Fruit fly (Drosophila melanogaster): ENCODE measurements around the gene CG31676.

Gene CG31676

DNA sequence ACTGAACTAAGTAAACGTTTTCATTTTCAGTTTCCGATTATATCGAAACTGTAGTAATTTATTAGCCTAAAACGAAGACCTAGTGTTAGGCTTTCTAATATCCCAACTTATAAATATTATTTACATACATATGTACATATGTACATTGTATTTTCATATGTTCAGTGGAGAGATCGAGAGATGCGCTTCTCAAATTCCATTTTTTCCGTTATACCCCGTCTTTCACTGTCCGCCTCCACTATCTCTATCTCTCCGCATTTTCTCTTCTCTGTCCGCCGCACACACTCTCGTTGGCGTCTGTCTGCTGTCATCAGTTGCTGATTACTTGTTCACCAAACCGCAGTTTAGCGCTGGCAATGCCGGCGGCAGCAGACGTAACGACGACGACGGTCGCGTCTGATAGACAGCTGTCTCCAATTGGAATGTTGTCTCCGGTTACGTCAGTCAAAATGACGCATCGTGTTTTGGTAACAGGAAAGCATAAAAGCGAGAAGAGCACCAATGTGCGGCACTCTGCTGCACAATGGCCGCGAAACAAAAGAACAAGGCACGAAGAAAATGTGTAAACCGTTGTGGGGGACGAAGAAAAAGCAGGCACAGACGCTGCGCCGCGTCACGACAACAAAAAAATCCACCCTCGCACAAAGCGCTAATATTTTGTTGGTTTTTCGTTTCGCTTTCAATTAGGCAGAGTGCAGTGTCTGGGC is 17.9 kb upstream of the CG31676 start, which contains the start of gene CG9331 (continued):
- TF ChIP-seq dimm (GFP tag; IDR thresholded peaks at IDR 0.05) (no peak), Abd-B (GFP tag; optimal IDR thresholded peaks at IDR 0.05) (no peak), salm (tag; optimal IDR thresholded peaks at IDR 0.05) (no peak), maf-S (GFP tag; optimal IDR thresholded peaks at IDR 0.05) (no peak), disco-r (GFP tag; optimal IDR thresholded peaks at IDR 0.05) (no peak), sc (optimal IDR thresholded peaks at IDR 0.05) (no peak), sc (GFP tag; optimal IDR thresholded peaks at IDR 0.05) (no peak), Dref (GFP tag; IDR thresholded peaks at IDR 0.05) (no peak), gce (GFP tag; IDR thresholded peaks at IDR 0.05) (no peak), sima (GFP tag; optimal IDR thresholded peaks at IDR 0.05) (no peak), cg (GFP tag; optimal IDR thresholded peaks at IDR 0.05) (peak; percentile 38), Hmx (GFP tag; optimal IDR thresholded peaks at IDR 0.05) (no peak), gcm2 (GFP tag; optimal IDR thresholded peaks at IDR 0.05) (no peak), CG11695 (GFP tag; IDR thresholded peaks at IDR 0.05) (no peak), D19B (GFP tag; optimal IDR thresholded peaks at IDR 0.05) (no peak), gfzf (GFP tag; optimal IDR thresholded peaks at IDR 0.05) (no peak), Dp (GFP tag; optimal IDR thresholded peaks at IDR 0.05) (no peak), CG4424 (GFP tag; optimal IDR thresholded peaks at IDR 0.05) (no peak), CG17328 (GFP tag; IDR thresholded peaks at IDR 0.05) (no peak), bowl (GFP tag; IDR thresholded peaks at IDR 0.05) (no peak), tx (GFP tag; optimal IDR thresholded peaks at IDR 0.05) (no peak), CG14014 (GFP tag; IDR thresholded peaks at IDR 0.05) (no peak), crp (GFP tag; optimal IDR thresholded peaks at IDR 0.05) (no peak), CG31441 (GFP tag; IDR thresholded peaks at IDR 0.05) (no peak), br (optimal IDR thresholded peaks at IDR 0.05) (no peak), ase (GFP tag; IDR thresholded peaks at IDR 0.05) (no peak), CrebB (tag; optimal IDR thresholded peaks at IDR 0.05) (no peak), lab (GFP tag; optimal IDR thresholded peaks at IDR 0.05) (no peak), CG13296 (GFP tag; optimal IDR thresholded peaks at IDR 0.05) (no peak), CG8944 (GFP tag; optimal IDR thresholded peaks at IDR 0.05) (no peak), CG3163 (GFP tag; optimal IDR thresholded peaks at IDR 0.05) (no peak), CG1233 (GFP tag; optimal IDR thresholded peaks at IDR 0.05) (no peak), CG11723 (GFP tag; optimal IDR thresholded peaks at IDR 0.05) (no peak), MBD-R2 (GFP tag; IDR thresholded peaks at IDR 0.05) (peak; percentile 24; the same call in 1 of the 2 replicates), pzg (GFP tag; optimal IDR thresholded peaks at IDR 0.05) (no peak), Dip3 (GFP tag; optimal IDR thresholded peaks at IDR 0.05) (no peak), pnt (GFP tag; optimal IDR thresholded peaks at IDR 0.05) (no peak), al (GFP tag; IDR thresholded peaks at IDR 0.05) (no peak), Ets65A (GFP tag) (no peak), Dbx (GFP tag; IDR thresholded peaks at IDR 0.05) (no peak), mld (GFP tag; IDR thresholded peaks at IDR 0.05; ENCODE audit: partially characterized antibody) (0 out of 3 replicates have a peak, but pooled peaks have one; percentile 47), Dll (GFP tag; IDR thresholded peaks at IDR 0.05; ENCODE audit: partially characterized antibody) (peak; percentile 57; the same call in 3 of the 4 replicates), Opbp (GFP tag; IDR thresholded peaks at IDR 0.05; ENCODE audit: partially characterized antibody) (peak; percentile 65; the same call in 2 of the 3 replicates), CG5180 (GFP tag; optimal IDR thresholded peaks at IDR 0.05) (no peak), Hand (GFP tag; optimal IDR thresholded peaks at IDR 0.05) (no peak), CG11093 (GFP tag; IDR thresholded peaks at IDR 0.05) (no peak), ranshi (GFP tag; IDR thresholded peaks at IDR 0.05) (no peak), CG30403 (GFP tag; optimal IDR thresholded peaks at IDR 0.05) (no peak), CG2889 (GFP tag; IDR thresholded peaks at IDR 0.05) (no peak), shn (GFP tag; optimal IDR thresholded peaks at IDR 0.05) (peak; percentile 24), CG18599 (GFP tag; optimal IDR thresholded peaks at IDR 0.05) (no peak)

Measured in whole organism, embryonic.